Worm (Caenorhabditis elegans) whole organism, L4 larva: ENCODE results near the gene spv-1.

ENCODE experiments used
- F37D6.2 ChIP-seq: sonication (generic microtip); optimal IDR thresholded peaks from 2 replicates; lab custom pipeline; 2016; ENCODE audit warnings: mild to moderate bottlenecking, missing genetic modification characterization, missing compliant biosample characterization
- T20F7.1 ChIP-seq: fragments of 200-800 bp; sonication (Bioruptor generic); optimal IDR thresholded peaks from 2 replicates; lab custom pipeline; 2018; ENCODE audit warnings: mild to moderate bottlenecking, missing genetic modification characterization, missing compliant biosample characterization
- ZK337.2 ChIP-seq: fragments of 200-800 bp; sonication (Bioruptor generic); IDR thresholded peaks from 2 replicates; pipeline ENCODE4 v1.3.6; 2022; ENCODE audit warnings: missing genetic modification reagents, missing genetic modification characterization, missing compliant biosample characterization
- aha-1 ChIP-seq: fragments of 150-350 bp; peaks from one replicate; lab custom pipeline; 2014; ENCODE audit warnings: missing biosample characterization, missing genetic modification characterization
- ceh-32 ChIP-seq: sonication (generic microtip); optimal IDR thresholded peaks from 2 replicates; lab custom pipeline; 2016; ENCODE audit warnings: mild to moderate bottlenecking, missing genetic modification characterization, missing compliant biosample characterization; ENCODE audit not compliant: poor library complexity
- ceh-44 ChIP-seq: fragments of 200-800 bp; sonication (Bioruptor generic); IDR thresholded peaks from 2 replicates; pipeline ENCODE4 v1.3.6; 2022; ENCODE audit warnings: missing genetic modification reagents, missing genetic modification characterization, missing compliant biosample characterization
- ceh-62 ChIP-seq: sonication (generic microtip); optimal IDR thresholded peaks from 2 replicates; lab custom pipeline; 2017; ENCODE audit warnings: missing biosample characterization, missing genetic modification characterization
- ceh-82 ChIP-seq: sonication (generic microtip); optimal IDR thresholded peaks from 2 replicates; lab custom pipeline; 2017; ENCODE audit warnings: missing biosample characterization, missing genetic modification characterization
- daf-12 ChIP-seq: fragments of 150-350 bp; optimal IDR thresholded peaks from 2 replicates; lab custom pipeline; 2014; ENCODE audit warnings: missing biosample characterization, missing genetic modification reagents, missing genetic modification characterization
- daf-16 ChIP-seq, 3 experiments: sonication (generic microtip); optimal IDR thresholded peaks; 2 replicates each; lab custom pipeline; 2016 to 2017; ENCODE audit warnings: missing genetic modification characterization in 3 of 3, missing genetic modification reagents in 3 of 3, mild to moderate bottlenecking in 2 of 3, missing compliant biosample characterization in 2 of 3, missing biosample characterization in 1 of 3, moderate library complexity in 1 of 3
- dmd-6 ChIP-seq: fragments of 200-800 bp; sonication (Bioruptor generic); IDR thresholded peaks from 2 replicates; pipeline ENCODE4 v1.3.6; 2022; ENCODE audit warnings: missing genetic modification reagents, missing genetic modification characterization, missing compliant biosample characterization
- dmd-8 ChIP-seq: fragments of 200-800 bp; sonication (Bioruptor generic); IDR thresholded peaks from 2 replicates; pipeline ENCODE4 v1.3.6; 2022; ENCODE audit warnings: missing genetic modification characterization, missing compliant biosample characterization
- dpl-1 ChIP-seq: fragments of 150-350 bp; optimal IDR thresholded peaks from 2 replicates; lab custom pipeline; 2014; ENCODE audit warnings: missing biosample characterization, missing genetic modification reagents, missing genetic modification characterization
- duxl-1 ChIP-seq: sonication (generic microtip); optimal IDR thresholded peaks from 2 replicates; lab custom pipeline; 2016; ENCODE audit warnings: mild to moderate bottlenecking, missing genetic modification characterization, moderate library complexity, missing compliant biosample characterization; ENCODE audit not compliant: poor library complexity
- dve-1 ChIP-seq: sonication (generic microtip); optimal IDR thresholded peaks from 2 replicates; lab custom pipeline; 2017; ENCODE audit warnings: antibody characterized with exemption, mild to moderate bottlenecking, missing genetic modification characterization, missing compliant biosample characterization; ENCODE audit not compliant: insufficient read depth
- fos-1 ChIP-seq: fragments of 150-350 bp; optimal IDR thresholded peaks from 2 replicates; lab custom pipeline; 2014; ENCODE audit warnings: missing biosample characterization, missing genetic modification characterization
- hif-1 ChIP-seq, 2 experiments: sonication (generic microtip); optimal IDR thresholded peaks; 2 replicates each; lab custom pipeline; 2016 to 2017; ENCODE audit warnings: missing compliant biosample characterization in 2 of 2, missing genetic modification characterization in 2 of 2, missing genetic modification reagents in 2 of 2, missing genotype in 2 of 2, mild to moderate bottlenecking in 1 of 2
- hlh-11 ChIP-seq: fragments of 200-800 bp; sonication (Bioruptor generic); optimal IDR thresholded peaks from 2 replicates; lab custom pipeline; 2018; ENCODE audit warnings: mild to moderate bottlenecking, missing genetic modification characterization, missing compliant biosample characterization
- hlh-30 ChIP-seq: sonication (generic microtip); optimal IDR thresholded peaks from 2 replicates; lab custom pipeline; 2017; ENCODE audit warnings: antibody characterized with exemption, mild to moderate bottlenecking, missing genetic modification characterization, missing compliant biosample characterization; ENCODE audit not compliant: insufficient read depth
- jun-1 ChIP-seq: fragments of 150-350 bp; optimal IDR thresholded peaks from 2 replicates; lab custom pipeline; 2014; ENCODE audit warnings: missing biosample characterization, missing genetic modification reagents, missing genetic modification characterization
- lin-1 ChIP-seq: fragments of 200-800 bp; sonication (Bioruptor generic); IDR thresholded peaks from 2 replicates; pipeline ENCODE4 v1.3.6; 2022; ENCODE audit warnings: missing genetic modification reagents, missing genetic modification characterization, missing compliant biosample characterization
- lin-15B ChIP-seq: fragments of 150-350 bp; sonication (generic microtip); optimal IDR thresholded peaks from 3 replicates; lab custom pipeline; 2014; ENCODE audit warnings: missing biosample characterization, missing genetic modification characterization
- lin-29 ChIP-seq: fragments of 200-800 bp; sonication (Bioruptor generic); IDR thresholded peaks from 2 replicates; pipeline ENCODE4 v1.3.6; 2022; ENCODE audit warnings: missing genetic modification reagents, missing genetic modification characterization, missing compliant biosample characterization
- madf-5 ChIP-seq, 2 experiments: fragments of 200-800 bp; sonication (Bioruptor generic); IDR thresholded peaks; 2 replicates each; pipeline ENCODE4 v1.3.6; 2022; ENCODE audit warnings: missing compliant biosample characterization in 2 of 2, missing genetic modification characterization in 2 of 2
- mdl-1 ChIP-seq, 2 experiments: fragments of 150-350 bp in 1 of 2; sonication (generic microtip) in 1 of 2; optimal IDR thresholded peaks; 2 replicates each; lab custom pipeline; 2014 to 2017; ENCODE audit warnings: missing biosample characterization in 2 of 2, missing genetic modification characterization in 2 of 2
- mep-1 ChIP-seq: fragments of 150-350 bp; sonication (generic microtip); optimal IDR thresholded peaks from 3 replicates; lab custom pipeline; 2014; ENCODE audit warnings: missing biosample characterization, missing genetic modification characterization
- mes-2 ChIP-seq: sonication (generic microtip); optimal IDR thresholded peaks from 2 replicates; lab custom pipeline; 2016; ENCODE audit warnings: missing genotype, mild to moderate bottlenecking, missing genetic modification characterization, missing compliant biosample characterization; ENCODE audit not compliant: poor library complexity, severe bottlenecking
- mxl-2 ChIP-seq: fragments of 200-800 bp; sonication (Bioruptor generic); conservative IDR thresholded peaks from 2 replicates; pipeline ENCODE4 v1.3.6; 2022; ENCODE audit warnings: missing genetic modification reagents, missing genetic modification characterization, missing compliant biosample characterization
- mxl-3 ChIP-seq: fragments of 200-800 bp; sonication (Bioruptor generic); optimal IDR thresholded peaks from 2 replicates; lab custom pipeline; 2018; ENCODE audit warnings: mild to moderate bottlenecking, missing genetic modification characterization, missing compliant biosample characterization
- nhr-10 ChIP-seq: fragments of 150-350 bp; optimal IDR thresholded peaks from 2 replicates; lab custom pipeline; 2014; ENCODE audit warnings: missing biosample characterization, missing genetic modification characterization
- nhr-111 ChIP-seq: fragments of 200-800 bp; sonication (Bioruptor generic); optimal IDR thresholded peaks from 2 replicates; lab custom pipeline; 2018; ENCODE audit warnings: mild to moderate bottlenecking, missing genetic modification characterization, missing compliant biosample characterization
- nhr-28 ChIP-seq: fragments of 150-350 bp; optimal IDR thresholded peaks from 2 replicates; lab custom pipeline; 2014; ENCODE audit warnings: missing biosample characterization, missing genetic modification characterization
- nhr-48 ChIP-seq: sonication (generic microtip); optimal IDR thresholded peaks from 2 replicates; lab custom pipeline; 2016; ENCODE audit warnings: mild to moderate bottlenecking, missing genetic modification characterization, missing compliant biosample characterization
- php-3 ChIP-seq: fragments of 200-800 bp; sonication (Bioruptor generic); IDR thresholded peaks from 2 replicates; pipeline ENCODE4 v1.3.6; 2022; ENCODE audit warnings: missing genetic modification reagents, missing genetic modification characterization, missing compliant biosample characterization
- rbr-2 ChIP-seq: sonication (generic microtip); optimal IDR thresholded peaks from 2 replicates; lab custom pipeline; 2016; ENCODE audit warnings: missing genotype, missing genetic modification characterization, missing compliant biosample characterization
- set-16 ChIP-seq: fragments of 200-800 bp; sonication (Bioruptor generic); IDR thresholded peaks from 2 replicates; pipeline ENCODE4 v1.3.6; 2022; ENCODE audit warnings: missing genetic modification reagents, missing genetic modification characterization, missing compliant biosample characterization
- snpc-1.2 ChIP-seq: fragments of 200-800 bp; sonication (Bioruptor generic); IDR thresholded peaks from 2 replicates; pipeline ENCODE4 v1.3.6; 2022; ENCODE audit warnings: missing genetic modification reagents, missing genetic modification characterization, missing compliant biosample characterization
- tra-1 ChIP-seq: fragments of 200-800 bp; sonication (Bioruptor generic); IDR thresholded peaks from 2 replicates; pipeline ENCODE4 v1.3.6; 2022; ENCODE audit warnings: missing genetic modification reagents, missing genetic modification characterization, missing compliant biosample characterization
- zfp-2 ChIP-seq: sonication (generic microtip); optimal IDR thresholded peaks from 2 replicates; lab custom pipeline; 2016; ENCODE audit warnings: mild to moderate bottlenecking, missing genetic modification characterization, missing compliant biosample characterization
- zip-2 ChIP-seq: fragments of 150-350 bp; optimal IDR thresholded peaks from 2 replicates; lab custom pipeline; 2014; ENCODE audit warnings: missing biosample characterization, missing genetic modification characterization

spv-1 gene

DNA sequence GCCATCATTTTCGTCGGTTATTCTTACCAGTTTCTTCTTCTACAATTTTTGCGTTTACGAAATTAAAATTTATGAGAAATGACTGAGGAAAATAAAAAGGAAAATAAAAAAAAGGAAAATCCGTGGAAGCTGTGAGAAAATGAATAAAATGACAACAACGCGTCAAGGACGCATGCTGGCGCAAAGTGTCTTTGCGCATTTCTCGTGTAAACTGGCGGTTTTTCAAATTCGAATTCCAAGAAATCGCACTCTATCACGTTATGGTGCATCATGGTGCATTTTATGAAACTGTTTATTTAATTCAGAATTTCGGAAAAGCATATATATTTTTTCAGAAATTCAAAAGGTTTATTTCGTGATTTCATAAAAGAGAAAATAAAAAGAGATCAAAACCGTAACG is 16.7 kb upstream of the spv-1 start, which contains the start of gene dbt-1 (continued):
- 0 out of 2 replicates have a peak, but pooled peaks have one; percentile 10 for TF ChIP-seq tra-1
- no peak for TF ChIP-seq lin-29 (GFP tag; lab: Robert Waterston, UW)
- peak in 1 of 2 experiments; percentile 50 for TF ChIP-seq mdl-1 (tag; optimal IDR thresholded peaks at IDR 0.05; lab: Kevin White, UChicago)
- TF ChIP-seq rbr-2 (tag; lab: Kevin White, UChicago), result peak; percentile 72
- TF ChIP-seq, all 104 proteins: peak for 34

DNA sequence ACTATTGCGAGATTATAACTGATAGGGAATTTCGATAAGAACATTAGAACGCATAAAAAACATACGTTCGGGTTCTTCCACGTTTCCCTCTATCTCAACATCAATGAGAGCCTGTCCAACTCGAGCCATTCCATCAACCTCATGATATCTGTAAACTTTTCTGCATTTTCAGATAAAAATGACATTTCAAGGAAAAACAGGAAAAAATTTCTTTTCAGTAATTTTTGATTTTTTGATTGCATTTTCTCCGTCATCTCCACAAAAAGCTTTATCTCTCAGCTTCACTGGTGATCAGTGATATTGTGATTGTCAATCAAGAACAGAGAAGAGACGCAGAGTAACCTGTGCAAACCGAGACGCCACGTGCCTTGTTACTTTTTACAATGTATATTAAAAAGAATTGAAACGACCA is 15.8 kb upstream of the spv-1 start:
- TF ChIP-seq hlh-30 (tag; lab: Kevin White, UChicago), result peak; percentile 61
- peak; percentile 58 for TF ChIP-seq T20F7.1 (GFP tag; lab: Kevin White, UChicago)
- TF ChIP-seq duxl-1 (tag; lab: Kevin White, UChicago), result no peak
- TF ChIP-seq dve-1 (tag; lab: Kevin White, UChicago), result peak; percentile 66
- TF ChIP-seq nhr-28, result peak; percentile 5
- peak; percentile 75 for TF ChIP-seq dmd-6 (GFP tag; lab: Robert Waterston, UW)
- TF ChIP-seq nhr-48 (tag; lab: Kevin White, UChicago), result peak; percentile 73
- TF ChIP-seq lin-15B (tag; lab: Kevin White, UChicago), result no peak
- no peak for TF ChIP-seq madf-5 (GFP tag; IDR thresholded peaks at IDR 0.05; lab: Robert Waterston, UW)
- TF ChIP-seq nhr-111, result no peak
- peak in 1 of 2 experiments; percentile 81 for TF ChIP-seq mdl-1 (tag; optimal IDR thresholded peaks at IDR 0.05; lab: Kevin White, UChicago)
- TF ChIP-seq ceh-82 (tag; lab: Kevin White, UChicago), result no peak
- peak; percentile 77 for TF ChIP-seq hlh-11 (tag; lab: Kevin White, UChicago)
- TF ChIP-seq mxl-3 (GFP tag; lab: Kevin White, UChicago), result peak; percentile 61
- peak; percentile 15 for TF ChIP-seq mes-2 (tag; lab: Kevin White, UChicago)
- TF ChIP-seq set-16 (GFP tag; lab: Robert Waterston, UW), result no peak
- no peak for TF ChIP-seq ceh-62 (tag; lab: Kevin White, UChicago)
- no peak for TF ChIP-seq daf-12 (tag; lab: Kevin White, UChicago)
- peak; percentile 94 for TF ChIP-seq aha-1
- no peak for TF ChIP-seq dmd-8 (GFP tag; lab: Robert Waterston, UW)
- TF ChIP-seq ceh-44 (GFP tag; lab: Robert Waterston, UW), result no peak
- no peak for TF ChIP-seq daf-16 (GFP tag; optimal IDR thresholded peaks at IDR 0.05; lab: Kevin White, UChicago)
- peak; percentile 39 for TF ChIP-seq daf-16 (tag; optimal IDR thresholded peaks at IDR 0.05; lab: Kevin White, UChicago)
- TF ChIP-seq hif-1 (tag; optimal IDR thresholded peaks at IDR 0.05; lab: Kevin White, UChicago), result no peak
- TF ChIP-seq dpl-1, result peak; percentile 33
- TF ChIP-seq php-3, result peak; percentile 62; the same call in 1 of the 2 replicates

DNA sequence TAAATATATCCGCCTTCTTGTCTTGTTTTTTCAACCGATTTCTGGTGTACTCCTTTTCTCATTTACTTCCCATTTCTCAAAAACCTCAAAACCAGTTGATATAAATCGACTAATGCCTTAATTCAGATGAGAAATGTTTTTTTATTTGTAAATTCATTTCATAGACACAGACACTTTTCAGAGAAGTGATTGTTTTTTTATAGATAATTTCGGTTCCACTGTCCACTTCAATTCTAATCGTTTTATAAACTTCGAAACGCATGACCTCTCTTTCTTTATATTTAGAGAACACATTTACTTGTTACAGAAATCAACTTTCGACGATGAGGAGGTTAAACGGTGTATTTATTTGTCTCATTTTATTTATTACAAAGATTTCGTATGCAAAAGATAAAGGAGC is 12.3 kb upstream of the spv-1 start, which contains the start of gene ZK669.3:
ZK669.3 (plus strand) TSS at position 301 of the 400 bp plus-strand sequence.
- TF ChIP-seq nhr-10 (tag; lab: Kevin White, UChicago), result no peak
- no peak for TF ChIP-seq fos-1
- TF ChIP-seq F37D6.2 (tag; lab: Kevin White, UChicago), result no peak
- no peak for TF ChIP-seq lin-1 (GFP tag; lab: Robert Waterston, UW)
- no peak for TF ChIP-seq snpc-1.2 (GFP tag; lab: Robert Waterston, UW)
- no peak for TF ChIP-seq hlh-11 (tag; lab: Kevin White, UChicago)
- no peak for TF ChIP-seq zfp-2 (tag; lab: Kevin White, UChicago)
- TF ChIP-seq tra-1, result no peak
- TF ChIP-seq T20F7.1 (GFP tag; lab: Kevin White, UChicago), result no peak
- TF ChIP-seq ZK337.2 (GFP tag; lab: Robert Waterston, UW), result no peak
- TF ChIP-seq lin-29 (GFP tag; lab: Robert Waterston, UW), result no peak
- TF ChIP-seq zip-2 (tag; lab: Kevin White, UChicago), result no peak
- TF ChIP-seq ceh-32, result no peak
- no peak for TF ChIP-seq mxl-2 (GFP tag; lab: Robert Waterston, UW)
- TF ChIP-seq mep-1 (tag; lab: Kevin White, UChicago), result no peak
- TF ChIP-seq duxl-1 (tag; lab: Kevin White, UChicago), result no peak
- no peak for TF ChIP-seq jun-1 (tag; lab: Kevin White, UChicago)
